Worm (Caenorhabditis elegans) whole organism, mixed stage, embryonic: ENCODE data around the gene npr-32.

Experiments used
- M03D4.4 ChIP-seq: sonication (generic microtip); optimal IDR thresholded peaks from 2 replicates; lab custom pipeline; 2017; ENCODE audit warnings: mild to moderate bottlenecking, missing genetic modification characterization, missing compliant biosample characterization
- bed-3 ChIP-seq: fragments of 200-800 bp; sonication (Bioruptor generic); optimal IDR thresholded peaks from 3 replicates; lab custom pipeline; 2018; ENCODE audit warnings: mild to moderate bottlenecking, missing genetic modification characterization, moderate library complexity, missing compliant biosample characterization
- blmp-1 ChIP-seq: fragments of 150-350 bp; optimal IDR thresholded peaks from 2 replicates; lab custom pipeline; 2014; ENCODE audit warnings: missing biosample characterization, missing genetic modification characterization
- ceh-39 ChIP-seq: fragments of 150-350 bp; optimal IDR thresholded peaks from 2 replicates; lab custom pipeline; 2014; ENCODE audit warnings: missing biosample characterization, missing genetic modification characterization
- ceh-43 ChIP-seq: fragments of 200-800 bp; sonication (Bioruptor generic); optimal IDR thresholded peaks from 2 replicates; lab custom pipeline; 2018; ENCODE audit warnings: mild to moderate bottlenecking, missing genetic modification characterization, moderate library complexity, missing compliant biosample characterization
- ceh-83 ChIP-seq: fragments of 200-800 bp; sonication (Bioruptor generic); optimal IDR thresholded peaks from 2 replicates; lab custom pipeline; 2018; ENCODE audit warnings: mild to moderate bottlenecking, missing genetic modification characterization, missing compliant biosample characterization
- cnd-1 ChIP-seq: fragments of 200-800 bp; sonication (Bioruptor generic); optimal IDR thresholded peaks from 2 replicates; lab custom pipeline; 2018; ENCODE audit warnings: mild to moderate bottlenecking, missing genetic modification characterization, missing compliant biosample characterization
- elt-1 ChIP-seq: sonication (generic microtip); optimal IDR thresholded peaks from 2 replicates; lab custom pipeline; 2017; ENCODE audit warnings: missing genetic modification characterization, mild to moderate bottlenecking, missing compliant biosample characterization, antibody characterized with exemption, moderate library complexity, borderline replicate concordance; ENCODE audit not compliant: insufficient read depth
- elt-3 ChIP-seq: fragments of 150-350 bp; optimal IDR thresholded peaks from 2 replicates; lab custom pipeline; 2014; ENCODE audit warnings: missing biosample characterization, missing genetic modification characterization
- flh-1 ChIP-seq: fragments of 200-800 bp; sonication (Bioruptor generic); optimal IDR thresholded peaks from 2 replicates; lab custom pipeline; 2018; ENCODE audit warnings: mild to moderate bottlenecking, missing genetic modification characterization, moderate library complexity, missing compliant biosample characterization
- lin-13 ChIP-seq: fragments of 150-350 bp; optimal IDR thresholded peaks from 2 replicates; lab custom pipeline; 2014; ENCODE audit warnings: missing biosample characterization, missing genetic modification characterization
- lin-32 ChIP-seq: fragments of 200-800 bp; sonication (Bioruptor generic); optimal IDR thresholded peaks from 2 replicates; lab custom pipeline; 2018; ENCODE audit warnings: mild to moderate bottlenecking, missing genetic modification characterization, missing compliant biosample characterization
- lsy-2 ChIP-seq: fragments of 150-350 bp; optimal IDR thresholded peaks from 2 replicates; lab custom pipeline; 2014; ENCODE audit warnings: missing biosample characterization, missing genetic modification characterization
- mab-5 ChIP-seq: fragments of 150-350 bp; optimal IDR thresholded peaks from 2 replicates; lab custom pipeline; 2014; ENCODE audit warnings: missing biosample characterization, missing genetic modification characterization
- mep-1 ChIP-seq: fragments of 150-350 bp; optimal IDR thresholded peaks from 2 replicates; lab custom pipeline; 2017; ENCODE audit warnings: missing biosample characterization, missing genetic modification reagents, missing genetic modification characterization, inconsistent platforms
- mls-2 ChIP-seq: sonication (generic microtip); optimal IDR thresholded peaks from 2 replicates; lab custom pipeline; 2016; ENCODE audit warnings: mild to moderate bottlenecking, missing genetic modification characterization, moderate library complexity, missing compliant biosample characterization
- nhr-12 ChIP-seq: fragments of 150-350 bp; optimal IDR thresholded peaks from 2 replicates; lab custom pipeline; 2014; ENCODE audit warnings: missing biosample characterization, missing genetic modification characterization
- nhr-2 ChIP-seq: fragments of 150-350 bp; optimal IDR thresholded peaks from 2 replicates; lab custom pipeline; 2014; ENCODE audit warnings: missing biosample characterization, missing genetic modification characterization
- nhr-237 ChIP-seq: fragments of 150-350 bp; optimal IDR thresholded peaks from 2 replicates; lab custom pipeline; 2014; ENCODE audit warnings: missing biosample characterization, missing genetic modification characterization
- nhr-28 ChIP-seq: fragments of 150-350 bp; optimal IDR thresholded peaks from 2 replicates; lab custom pipeline; 2014; ENCODE audit warnings: missing biosample characterization, missing genetic modification characterization
- nhr-76 ChIP-seq: sonication (generic microtip); optimal IDR thresholded peaks from 2 replicates; lab custom pipeline; 2017; ENCODE audit warnings: missing biosample characterization, missing genetic modification characterization
- pha-4 ChIP-seq: fragments of 150-350 bp; optimal IDR thresholded peaks from 2 replicates; lab custom pipeline; 2018; ENCODE audit warnings: missing biosample characterization, missing genetic modification reagents, missing genetic modification characterization
- sem-2 ChIP-seq: fragments of 200-800 bp; sonication (Bioruptor generic); optimal IDR thresholded peaks from 2 replicates; lab custom pipeline; 2018; ENCODE audit warnings: mild to moderate bottlenecking, missing genetic modification characterization, missing compliant biosample characterization
- snpc-4 ChIP-seq: fragments of 150-350 bp; optimal IDR thresholded peaks from 2 replicates; lab custom pipeline; 2014; ENCODE audit warnings: missing biosample characterization, missing genetic modification characterization
- sptf-1 ChIP-seq: sonication (generic microtip); optimal IDR thresholded peaks from 2 replicates; lab custom pipeline; 2017; ENCODE audit warnings: mild to moderate bottlenecking, missing genetic modification characterization, moderate library complexity, missing compliant biosample characterization
- tbx-8 ChIP-seq: fragments of 200-800 bp; sonication (Bioruptor generic); optimal IDR thresholded peaks from 2 replicates; lab custom pipeline; 2018; ENCODE audit warnings: mild to moderate bottlenecking, missing genetic modification characterization, moderate library complexity, missing compliant biosample characterization
- unc-120 ChIP-seq: sonication (generic microtip); optimal IDR thresholded peaks from 2 replicates; lab custom pipeline; 2017; ENCODE audit warnings: missing genetic modification characterization, missing compliant biosample characterization; ENCODE audit not compliant: poor library complexity, severe bottlenecking
- unc-62 ChIP-seq: fragments of 150-350 bp; optimal IDR thresholded peaks from 2 replicates; lab custom pipeline; 2014; ENCODE audit warnings: missing biosample characterization, missing genetic modification reagents, missing genetic modification characterization
- zip-8 ChIP-seq: fragments of 150-350 bp; optimal IDR thresholded peaks from 2 replicates; lab custom pipeline; 2014; ENCODE audit warnings: missing biosample characterization, missing genetic modification characterization
- ztf-11 ChIP-seq: fragments of 150-350 bp; optimal IDR thresholded peaks from 2 replicates; lab custom pipeline; 2014; ENCODE audit warnings: missing biosample characterization, missing genetic modification characterization

npr-32 gene

DNA sequence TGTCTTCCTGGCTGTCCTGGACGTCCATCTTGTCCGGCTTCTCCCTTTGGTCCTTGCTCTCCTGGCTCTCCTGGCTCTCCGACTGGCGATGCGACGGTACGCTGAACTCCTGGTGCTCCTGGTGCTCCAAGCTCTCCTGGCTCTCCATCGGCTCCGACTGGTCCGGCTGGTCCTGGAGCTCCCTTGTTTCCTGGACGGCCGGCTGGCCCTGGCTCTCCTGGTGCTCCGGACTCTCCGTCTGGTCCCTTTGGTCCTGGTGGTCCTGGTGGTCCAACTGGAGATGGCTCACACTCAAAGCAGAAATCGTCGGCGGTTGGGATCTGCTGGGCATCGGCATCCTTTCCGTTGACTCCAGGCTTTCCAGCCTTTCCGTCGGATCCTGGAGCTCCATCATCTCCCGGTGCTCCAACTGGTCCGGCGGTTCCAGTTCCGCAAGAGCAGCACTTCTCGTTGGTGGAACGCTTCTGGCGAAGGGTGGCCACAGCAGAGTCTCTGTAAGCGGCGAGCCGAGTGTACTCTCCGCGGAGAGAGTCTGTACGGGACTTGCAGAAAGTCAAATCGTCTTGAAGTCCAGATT is 47.7 kb downstream of the npr-32 start:
- no peak for TF ChIP-seq M03D4.4 (tag; lab: Kevin White, UChicago)
- no peak for TF ChIP-seq ceh-43 (GFP tag; lab: Kevin White, UChicago)
- TF ChIP-seq lin-32: no peak
- TF ChIP-seq snpc-4 (tag; lab: Kevin White, UChicago): no peak
- no peak for TF ChIP-seq sem-2 (GFP tag; lab: Kevin White, UChicago)
- no peak for TF ChIP-seq nhr-28 (tag; lab: Kevin White, UChicago)
- no peak for TF ChIP-seq zip-8 (tag; lab: Kevin White, UChicago)
- TF ChIP-seq mep-1: no peak
- no peak for TF ChIP-seq mab-5
- TF ChIP-seq blmp-1 (tag; lab: Kevin White, UChicago): no peak
- TF ChIP-seq ceh-39: no peak
- no peak for TF ChIP-seq nhr-2 (tag; lab: Kevin White, UChicago)
- no peak for TF ChIP-seq lsy-2 (tag; lab: Kevin White, UChicago)

ce11 chrIV:17179565-17179964 is 51.3 kb downstream of the npr-32 start:
- TF ChIP-seq nhr-237 (tag; lab: Kevin White, UChicago) (no peak), unc-120 (tag; lab: Kevin White, UChicago) (no peak), tbx-8 (GFP tag; lab: Kevin White, UChicago) (no peak), nhr-2 (tag; lab: Kevin White, UChicago) (no peak), blmp-1 (tag; lab: Kevin White, UChicago) (no peak), elt-1 (tag; lab: Kevin White, UChicago) (no peak), pha-4 (no peak), unc-62 (GFP tag; lab: Kevin White, UChicago) (no peak), lin-32 (no peak), ztf-11 (no peak), nhr-76 (tag; lab: Kevin White, UChicago) (no peak), flh-1 (GFP tag; lab: Kevin White, UChicago) (no peak), nhr-12 (tag; lab: Kevin White, UChicago) (no peak), mab-5 (no peak), lin-13 (tag; lab: Kevin White, UChicago) (no peak), ceh-83 (GFP tag; lab: Kevin White, UChicago) (no peak), zip-8 (tag; lab: Kevin White, UChicago) (no peak), sptf-1 (no peak)

- TF ChIP-seq ceh-39: no peak
- TF ChIP-seq flh-1 (GFP tag; lab: Kevin White, UChicago): no peak
- no peak for TF ChIP-seq bed-3 (GFP tag; lab: Kevin White, UChicago)
- TF ChIP-seq elt-1 (tag; lab: Kevin White, UChicago): no peak
- no peak for TF ChIP-seq nhr-12 (tag; lab: Kevin White, UChicago)
- TF ChIP-seq tbx-8 (GFP tag; lab: Kevin White, UChicago): no peak
- TF ChIP-seq nhr-2 (tag; lab: Kevin White, UChicago): no peak
- TF ChIP-seq cnd-1 (tag; lab: Kevin White, UChicago): no peak
Observed at ce11 chrIV:17179071-17179470, 51.8 kb downstream of the npr-32 start.

DNA sequence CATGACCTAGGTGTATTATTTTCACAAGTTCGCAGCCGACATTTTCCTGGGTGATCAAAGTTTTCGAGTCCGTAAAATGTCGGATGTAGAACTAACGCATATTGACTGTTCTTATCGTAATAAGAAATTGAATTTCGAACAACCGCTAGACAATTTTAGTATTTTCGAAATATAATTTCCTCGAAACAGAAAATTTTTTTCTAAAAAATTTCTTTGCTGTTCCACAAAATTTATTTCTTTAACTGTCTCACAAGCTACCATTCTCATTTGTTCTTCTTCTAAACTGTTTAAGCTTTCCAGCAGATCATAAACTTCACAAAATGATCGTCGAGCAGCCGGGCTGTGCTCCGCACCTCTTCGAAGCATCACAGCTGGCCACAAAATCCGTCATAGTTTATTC is 54.7 kb downstream of the npr-32 start, which contains the start of gene C52D10.3:
Gene C52D10.3 (plus strand): TSS at position 301 of the 400 bp plus-strand sequence.
- no peak for TF ChIP-seq cnd-1 (tag; lab: Kevin White, UChicago)
- no peak for TF ChIP-seq pha-4
- TF ChIP-seq mab-5: no peak
- TF ChIP-seq flh-1 (GFP tag; lab: Kevin White, UChicago): no peak
- no peak for TF ChIP-seq sem-2 (GFP tag; lab: Kevin White, UChicago)
- no peak for TF ChIP-seq ceh-39
- no peak for TF ChIP-seq elt-3
- TF ChIP-seq blmp-1 (tag; lab: Kevin White, UChicago): no peak
- TF ChIP-seq mls-2 (tag; lab: Kevin White, UChicago): no peak
- no peak for TF ChIP-seq sptf-1
- TF ChIP-seq snpc-4 (tag; lab: Kevin White, UChicago): no peak
- no peak for TF ChIP-seq nhr-12 (tag; lab: Kevin White, UChicago)
- TF ChIP-seq bed-3 (GFP tag; lab: Kevin White, UChicago): no peak
- TF ChIP-seq zip-8 (tag; lab: Kevin White, UChicago): no peak
- TF ChIP-seq elt-1 (tag; lab: Kevin White, UChicago): no peak
- no peak for TF ChIP-seq nhr-76 (tag; lab: Kevin White, UChicago)
